Worm (Caenorhabditis elegans) whole organism, L4 larva: Measurements from ENCODE around the gene grl-27.

ENCODE experiments used
- T20F7.1 ChIP-seq: fragments of 200-800 bp; sonication (Bioruptor generic); optimal IDR thresholded peaks from 2 replicates; lab custom pipeline; 2018; ENCODE audit warnings: mild to moderate bottlenecking, missing genetic modification characterization, missing compliant biosample characterization
- Y48G9A.11 ChIP-seq: fragments of 200-800 bp; sonication (Bioruptor generic); IDR thresholded peaks from 2 replicates; pipeline ENCODE4 v1.3.6; 2022; ENCODE audit warnings: missing genetic modification reagents, missing genetic modification characterization, missing compliant biosample characterization
- ZK337.2 ChIP-seq: fragments of 200-800 bp; sonication (Bioruptor generic); IDR thresholded peaks from 2 replicates; pipeline ENCODE4 v1.3.6; 2022; ENCODE audit warnings: missing genetic modification reagents, missing genetic modification characterization, missing compliant biosample characterization
- aly-2 ChIP-seq: sonication (generic microtip); optimal IDR thresholded peaks from 2 replicates; lab custom pipeline; 2018; ENCODE audit warnings: missing biosample characterization, missing genetic modification characterization
- fos-1 ChIP-seq: fragments of 150-350 bp; optimal IDR thresholded peaks from 2 replicates; lab custom pipeline; 2014; ENCODE audit warnings: missing biosample characterization, missing genetic modification characterization
- lsy-2 ChIP-seq, 2 experiments: fragments of 150-350 bp in 1 of 2; sonication (generic microtip) in 1 of 2; optimal IDR thresholded peaks; 2 replicates each; lab custom pipeline; 2014 to 2017; ENCODE audit warnings: missing biosample characterization in 2 of 2, missing genetic modification characterization in 2 of 2
- mdl-1 ChIP-seq, 2 experiments: fragments of 150-350 bp in 1 of 2; sonication (generic microtip) in 1 of 2; optimal IDR thresholded peaks; 2 replicates each; lab custom pipeline; 2014 to 2017; ENCODE audit warnings: missing biosample characterization in 2 of 2, missing genetic modification characterization in 2 of 2
- nhr-11 ChIP-seq: fragments of 150-350 bp; optimal IDR thresholded peaks from 2 replicates; lab custom pipeline; 2014; ENCODE audit warnings: missing biosample characterization, missing genetic modification characterization
- nhr-25 ChIP-seq: sonication (generic microtip); optimal IDR thresholded peaks from 2 replicates; lab custom pipeline; 2017; ENCODE audit warnings: missing genetic modification characterization, mild to moderate bottlenecking, missing compliant biosample characterization, antibody characterized with exemption, moderate library complexity, borderline replicate concordance; ENCODE audit not compliant: insufficient read depth
- nhr-76 ChIP-seq: fragments of 150-350 bp; optimal IDR thresholded peaks from 2 replicates; lab custom pipeline; 2014; ENCODE audit warnings: missing biosample characterization, missing genetic modification characterization
- skn-1 ChIP-seq: fragments of 150-350 bp; optimal IDR thresholded peaks from 2 replicates; lab custom pipeline; 2014; ENCODE audit warnings: missing biosample characterization, missing genetic modification characterization
- unc-62 ChIP-seq, 3 experiments: fragments of 150-350 bp in 1 of 3; sonication (generic microtip); optimal IDR thresholded peaks in 2 of 3; peaks in 1 of 3; 1 replicate in 1 of 3; 2 replicates in 2 of 3; lab custom pipeline; 2014 to 2017; ENCODE audit warnings: missing biosample characterization in 3 of 3, missing genetic modification characterization in 3 of 3, missing genetic modification reagents in 3 of 3, missing genotype in 1 of 3
- zip-2 ChIP-seq: fragments of 150-350 bp; optimal IDR thresholded peaks from 2 replicates; lab custom pipeline; 2014; ENCODE audit warnings: missing biosample characterization, missing genetic modification characterization

- TF ChIP-seq nhr-76 (no peak), zip-2 (tag; lab: Kevin White, UChicago) (no peak), nhr-11 (tag; lab: Kevin White, UChicago) (no peak), mdl-1 (tag; optimal IDR thresholded peaks at IDR 0.05; lab: Kevin White, UChicago) (no peak), Y48G9A.11 (GFP tag; lab: Robert Waterston, UW) (no peak), unc-62 (GFP tag; optimal IDR thresholded peaks at IDR 0.05 in 1 of 2; lab: Kevin White, UChicago) (no peak), unc-62 (tag; optimal IDR thresholded peaks at IDR 0.05; lab: Kevin White, UChicago) (no peak), fos-1 (no peak), skn-1 (tag; lab: Kevin White, UChicago) (no peak), aly-2 (tag; lab: Kevin White, UChicago) (no peak), lsy-2 (tag; optimal IDR thresholded peaks at IDR 0.05; lab: Kevin White, UChicago) (no peak), ZK337.2 (GFP tag; lab: Robert Waterston, UW) (no peak), nhr-25 (tag; lab: Kevin White, UChicago) (no peak), T20F7.1 (no peak)
Measured at ce11 chrV:3557422-3557821, 18.2 kb downstream of the grl-27 start, which contains the start of gene grl-31.
